Worm (Caenorhabditis elegans): ENCODE measurements around the gene F18E3.12.

Gene F18E3.12

DNA sequence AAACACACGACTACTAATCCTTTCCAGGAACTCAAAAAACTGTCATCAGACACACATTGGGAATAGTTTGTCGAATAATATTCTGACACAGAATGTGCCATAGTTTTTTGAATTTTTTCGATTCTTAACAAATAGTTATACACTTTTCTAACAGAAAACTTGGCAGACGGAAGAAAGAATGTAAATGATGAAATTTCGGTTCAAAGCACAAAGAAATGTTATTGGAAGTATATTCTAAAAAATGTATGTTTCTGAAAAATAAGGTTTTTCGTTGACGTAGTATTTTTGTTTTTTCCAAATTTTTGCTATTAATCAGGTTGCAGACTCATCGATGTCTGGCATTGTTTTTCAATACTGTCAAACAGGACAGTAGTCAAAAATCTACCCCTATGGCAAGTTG lies 46.1 kb downstream of the F18E3.12 start, which contains the start of gene srh-92:
Gene srh-92 (minus strand): TSS at position 101 of the 400 bp plus-strand sequence.
- no peak for TF ChIP-seq ceh-39 (tag; optimal IDR thresholded peaks at IDR 0.05)
- TF ChIP-seq mep-1 (tag; optimal IDR thresholded peaks at IDR 0.05): no peak
- no peak for TF ChIP-seq zip-8 (tag; optimal IDR thresholded peaks at IDR 0.05)
- TF ChIP-seq nhr-237 (tag; optimal IDR thresholded peaks at IDR 0.05): no peak
- no peak for TF ChIP-seq nhr-76 (tag; optimal IDR thresholded peaks at IDR 0.05)
- TF ChIP-seq nhr-2 (tag; optimal IDR thresholded peaks at IDR 0.05): no peak
- no peak for TF ChIP-seq mls-2 (tag; optimal IDR thresholded peaks at IDR 0.05)
- no peak for TF ChIP-seq snpc-4 (tag; optimal IDR thresholded peaks at IDR 0.05)
- no peak for TF ChIP-seq cnd-1 (tag; optimal IDR thresholded peaks at IDR 0.05)
- no peak for TF ChIP-seq sem-2 (GFP tag; optimal IDR thresholded peaks at IDR 0.05)
- no peak for TF ChIP-seq unc-62 (GFP tag; optimal IDR thresholded peaks at IDR 0.05)
- TF ChIP-seq nhr-12 (tag; optimal IDR thresholded peaks at IDR 0.05): no peak
- no peak for TF ChIP-seq M03D4.4 (tag; optimal IDR thresholded peaks at IDR 0.05)
- no peak for TF ChIP-seq elt-3 (tag; optimal IDR thresholded peaks at IDR 0.05)
- TF ChIP-seq pha-4 (tag; optimal IDR thresholded peaks at IDR 0.05): no peak
- TF ChIP-seq elt-1 (tag; optimal IDR thresholded peaks at IDR 0.05; ENCODE audit: borderline replicate concordance, insufficient read depth): no peak
- no peak for TF ChIP-seq blmp-1 (tag; optimal IDR thresholded peaks at IDR 0.05)
- TF ChIP-seq sptf-1 (tag; optimal IDR thresholded peaks at IDR 0.05): no peak

DNA sequence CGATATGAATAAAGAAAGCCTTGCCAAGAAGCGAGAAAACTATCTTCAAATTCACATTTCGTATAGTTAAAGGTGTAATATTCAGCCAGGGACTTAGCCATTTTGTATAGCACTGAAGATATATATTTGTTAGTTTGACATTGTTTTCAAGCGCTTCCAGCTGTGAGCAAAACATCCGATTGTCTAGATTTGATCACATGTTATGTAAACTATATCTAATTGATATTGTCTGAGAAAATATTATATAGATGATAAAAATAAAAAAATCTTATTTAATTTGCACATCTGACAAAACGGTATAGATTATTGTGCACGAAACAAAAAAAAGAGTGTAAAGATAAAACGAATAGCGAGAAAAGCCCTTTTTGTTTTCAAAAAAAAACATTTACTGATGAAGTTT lies 49.9 kb downstream of the F18E3.12 start, which contains the start of gene srh-89:
Gene srh-89 (minus strand): TSS at position 101 of the 400 bp plus-strand sequence.
- TF ChIP-seq ces-1 (GFP tag; optimal IDR thresholded peaks at IDR 0.05) (no peak), unc-62 (GFP tag; optimal IDR thresholded peaks at IDR 0.05) (no peak), nhr-2 (tag; optimal IDR thresholded peaks at IDR 0.05) (no peak), lin-32 (GFP tag; optimal IDR thresholded peaks at IDR 0.05) (no peak), ham-2 (GFP tag; optimal IDR thresholded peaks at IDR 0.05) (no peak), bed-3 (GFP tag; optimal IDR thresholded peaks at IDR 0.05) (no peak)

Measured in whole organism, mixed stage, embryonic.